Fruit fly (Drosophila melanogaster) whole organism, embryonic: ENCODE results near the gene Cog2.

Experiments used
- Blimp-1 ChIP-seq: fragments of 200-800 bp; sonication (Bioruptor generic); optimal IDR thresholded peaks from 3 replicates; lab custom pipeline; 2018; ENCODE audit warnings: missing biosample characterization, missing genetic modification characterization, mild to moderate bottlenecking, moderate library complexity, missing genetic modification reagents
- CG12299 ChIP-seq: fragments of 200-800 bp; sonication (Bioruptor generic); optimal IDR thresholded peaks from 2 replicates; lab custom pipeline; 2018; ENCODE audit warnings: missing biosample characterization, mild to moderate bottlenecking, missing genetic modification characterization
- CG13287 ChIP-seq: fragments of 200-800 bp; sonication (Bioruptor generic); IDR thresholded peaks from 2 replicates; pipeline ENCODE4 v1.3.6; 2022; ENCODE audit warnings: missing biosample characterization, missing genetic modification characterization; ENCODE audit not compliant: partially characterized antibody
- CG13624 ChIP-seq: fragments of 200-800 bp; sonication (Bioruptor generic); optimal IDR thresholded peaks from 2 replicates; lab custom pipeline; 2016; ENCODE audit warnings: missing biosample characterization, missing genetic modification characterization
- CG14710 ChIP-seq: fragments of 200-800 bp; sonication (Bioruptor generic); optimal IDR thresholded peaks from 3 replicates; lab custom pipeline; 2019; ENCODE audit warnings: missing biosample characterization, mild to moderate bottlenecking, missing genetic modification characterization, moderate library complexity
- CG15514 ChIP-seq: fragments of 200-800 bp; sonication (Bioruptor generic); optimal IDR thresholded peaks from 3 replicates; lab custom pipeline; 2017; ENCODE audit warnings: missing biosample characterization, missing genetic modification characterization, mild to moderate bottlenecking, moderate library complexity, missing genetic modification reagents
- CG16779 ChIP-seq: fragments of 200-800 bp; sonication (Bioruptor generic); IDR thresholded peaks from 2 replicates; pipeline ENCODE4 v1.3.6; 2022; ENCODE audit warnings: missing biosample characterization, missing genetic modification characterization
- CG16813 ChIP-seq: fragments of 200-800 bp; sonication (Bioruptor generic); IDR thresholded peaks from 3 replicates; pipeline ENCODE4 v1.3.6; 2022; ENCODE audit warnings: missing biosample characterization, missing genetic modification characterization; ENCODE audit not compliant: partially characterized antibody
- CG17385 ChIP-seq: fragments of 200-800 bp; sonication (Bioruptor generic); optimal IDR thresholded peaks from 3 replicates; lab custom pipeline; 2018; ENCODE audit warnings: missing biosample characterization, mild to moderate bottlenecking, missing genetic modification characterization
- CG2120 ChIP-seq: fragments of 200-800 bp; sonication (Bioruptor generic); optimal IDR thresholded peaks from 3 replicates; lab custom pipeline; 2016; ENCODE audit warnings: missing biosample characterization, missing genetic modification characterization
- CG32772 ChIP-seq: fragments of 200-800 bp; sonication (Bioruptor generic); IDR thresholded peaks from 2 replicates; pipeline ENCODE4 v1.3.6; 2022; ENCODE audit warnings: missing biosample characterization, missing genetic modification characterization
- CG4328 ChIP-seq: fragments of 200-800 bp; sonication (Bioruptor generic); optimal IDR thresholded peaks from 3 replicates; lab custom pipeline; 2017; ENCODE audit warnings: missing biosample characterization, missing genetic modification reagents, missing genetic modification characterization
- CG5180 ChIP-seq: fragments of 200-800 bp; sonication (Bioruptor generic); optimal IDR thresholded peaks from 3 replicates; lab custom pipeline; 2017; ENCODE audit warnings: missing biosample characterization, missing genetic modification characterization, mild to moderate bottlenecking, moderate library complexity, missing genetic modification reagents
- CG6272 ChIP-seq: fragments of 200-800 bp; sonication (Bioruptor generic); IDR thresholded peaks from 2 replicates; pipeline ENCODE4 v1.3.6; 2022; ENCODE audit warnings: missing biosample characterization, missing genetic modification characterization
- CG6813 ChIP-seq: fragments of 200-800 bp; sonication (Bioruptor generic); optimal IDR thresholded peaks from 2 replicates; lab custom pipeline; 2017; ENCODE audit warnings: missing biosample characterization, missing genetic modification characterization, mild to moderate bottlenecking, moderate library complexity, missing genetic modification reagents
- CG7357 ChIP-seq: fragments of 200-800 bp; sonication (Bioruptor generic); IDR thresholded peaks from 3 replicates; pipeline ENCODE4 v1.3.6; 2022; ENCODE audit warnings: missing biosample characterization, missing genetic modification characterization
- CG7839 ChIP-seq: fragments of 200-800 bp; sonication (Bioruptor generic); optimal IDR thresholded peaks from 3 replicates; lab custom pipeline; 2018; ENCODE audit warnings: missing biosample characterization, mild to moderate bottlenecking, missing genetic modification characterization, moderate library complexity
- CG7987 ChIP-seq: fragments of 200-800 bp; sonication (Bioruptor generic); optimal IDR thresholded peaks from 2 replicates; lab custom pipeline; 2018; ENCODE audit warnings: missing biosample characterization, mild to moderate bottlenecking, missing genetic modification characterization, moderate library complexity
- CG8290 ChIP-seq, 3 experiments: fragments of 200-800 bp; sonication (Bioruptor generic); optimal IDR thresholded peaks; 2 replicates each; lab custom pipeline; 2016 to 2019; ENCODE audit warnings: missing biosample characterization in 3 of 3, missing genetic modification characterization in 3 of 3, mild to moderate bottlenecking in 2 of 3, moderate library complexity in 1 of 3
- CG9609 ChIP-seq: fragments of 200-800 bp; sonication (Bioruptor generic); optimal IDR thresholded peaks from 3 replicates; lab custom pipeline; 2016; ENCODE audit warnings: missing biosample characterization, missing genetic modification characterization
- Dfd ChIP-seq, 2 experiments: fragments of >200 bp; optimal IDR thresholded peaks; 2 replicates each; lab custom pipeline; 2017; ENCODE audit warnings: missing biosample characterization in 2 of 2, missing genetic modification characterization in 2 of 2
- HLH54F ChIP-seq: fragments of 200-800 bp; sonication (Bioruptor generic); optimal IDR thresholded peaks from 3 replicates; lab custom pipeline; 2016; ENCODE audit warnings: missing biosample characterization, missing genetic modification characterization
- Hr3 ChIP-seq: fragments of 200-800 bp; sonication (Bioruptor generic); optimal IDR thresholded peaks from 3 replicates; lab custom pipeline; 2016; ENCODE audit warnings: missing biosample characterization, missing genetic modification characterization
- NC2β ChIP-seq: fragments of 200-800 bp; sonication (Bioruptor generic); optimal IDR thresholded peaks from 2 replicates; lab custom pipeline; 2016; ENCODE audit warnings: missing biosample characterization, missing genetic modification characterization
- NFAT ChIP-seq: fragments of 200-800 bp; sonication (Bioruptor generic); IDR thresholded peaks from 2 replicates; pipeline ENCODE4 v1.3.6; 2022; ENCODE audit warnings: missing biosample characterization, missing genetic modification characterization
- Neu2 ChIP-seq: fragments of 200-800 bp; sonication (Bioruptor generic); optimal IDR thresholded peaks from 3 replicates; lab custom pipeline; 2016; ENCODE audit warnings: missing biosample characterization, missing genetic modification characterization, borderline replicate concordance
- Sox100B ChIP-seq: fragments of 200-800 bp; sonication (Bioruptor generic); optimal IDR thresholded peaks from 3 replicates; lab custom pipeline; 2018; ENCODE audit warnings: missing biosample characterization, mild to moderate bottlenecking, missing genetic modification characterization
- Ssrp ChIP-seq: fragments of 200-800 bp; sonication (Bioruptor generic); optimal IDR thresholded peaks from 2 replicates; lab custom pipeline; 2018; ENCODE audit warnings: missing biosample characterization, mild to moderate bottlenecking, missing genetic modification characterization, moderate library complexity
- ab ChIP-seq: fragments of 200-800 bp; sonication (Bioruptor generic); optimal IDR thresholded peaks from 2 replicates; lab custom pipeline; 2016; ENCODE audit warnings: missing biosample characterization, missing genetic modification characterization
- bab2 ChIP-seq: fragments of 200-800 bp; sonication (Bioruptor generic); optimal IDR thresholded peaks from 2 replicates; lab custom pipeline; 2016; ENCODE audit warnings: missing biosample characterization, missing genetic modification characterization
- cas ChIP-seq: fragments of 200-800 bp; sonication (Bioruptor generic); IDR thresholded peaks from 2 replicates; pipeline ENCODE4 v1.3.6; 2022; ENCODE audit warnings: missing biosample characterization, missing genetic modification characterization
- ci ChIP-seq: fragments of 200-800 bp; sonication (Bioruptor generic); IDR thresholded peaks from 3 replicates; pipeline ENCODE4 v1.3.6; 2022; ENCODE audit warnings: missing biosample characterization, missing genetic modification characterization
- crc ChIP-seq: fragments of 200-800 bp; sonication (Bioruptor generic); optimal IDR thresholded peaks from 2 replicates; lab custom pipeline; 2016; ENCODE audit warnings: missing biosample characterization, missing genetic modification characterization
- dpn ChIP-seq, 2 experiments: fragments of 200-800 bp; sonication (Bioruptor generic); optimal IDR thresholded peaks; 3 replicates each; lab custom pipeline; 2016; ENCODE audit warnings: missing biosample characterization in 2 of 2, missing genetic modification characterization in 2 of 2
- fd102C ChIP-seq: fragments of 200-800 bp; sonication (Bioruptor generic); optimal IDR thresholded peaks from 2 replicates; lab custom pipeline; 2018; ENCODE audit warnings: missing biosample characterization, mild to moderate bottlenecking, missing genetic modification characterization, moderate library complexity
- gro ChIP-seq: fragments of 200-800 bp; sonication (Bioruptor generic); optimal IDR thresholded peaks from 2 replicates; lab custom pipeline; 2016; ENCODE audit warnings: missing biosample characterization, missing genetic modification characterization
- ind ChIP-seq: fragments of 200-800 bp; sonication (Bioruptor generic); optimal IDR thresholded peaks from 3 replicates; lab custom pipeline; 2016; ENCODE audit warnings: missing biosample characterization, missing genetic modification characterization
- insv ChIP-seq, 2 experiments: fragments of 200-800 bp; sonication (Bioruptor generic); optimal IDR thresholded peaks; 3 replicates each; lab custom pipeline; 2016 to 2018; ENCODE audit warnings: missing biosample characterization in 2 of 2, missing genetic modification characterization in 2 of 2
- klu ChIP-seq: fragments of 200-800 bp; sonication (Bioruptor generic); IDR thresholded peaks from 2 replicates; pipeline ENCODE4 v1.3.6; 2022; ENCODE audit warnings: missing biosample characterization, missing genetic modification characterization
- nom ChIP-seq: fragments of 200-800 bp; sonication (Bioruptor generic); optimal IDR thresholded peaks from 2 replicates; lab custom pipeline; 2017; ENCODE audit warnings: missing biosample characterization, missing genetic modification characterization, mild to moderate bottlenecking, moderate library complexity, missing genetic modification reagents
- oc ChIP-seq: fragments of 200-800 bp; sonication (Bioruptor generic); optimal IDR thresholded peaks from 2 replicates; lab custom pipeline; 2018; ENCODE audit warnings: missing biosample characterization, mild to moderate bottlenecking, missing genetic modification characterization, moderate library complexity
- org-1 ChIP-seq: fragments of 200-800 bp; sonication (Bioruptor generic); optimal IDR thresholded peaks from 2 replicates; lab custom pipeline; 2017; ENCODE audit warnings: missing biosample characterization, missing genetic modification characterization
- pita ChIP-seq: fragments of 200-800 bp; sonication (Bioruptor generic); optimal IDR thresholded peaks from 2 replicates; lab custom pipeline; 2017; ENCODE audit warnings: missing biosample characterization, mild to moderate bottlenecking, missing genetic modification characterization
- sd ChIP-seq: fragments of 200-800 bp; sonication (Bioruptor generic); optimal IDR thresholded peaks from 3 replicates; lab custom pipeline; 2018; ENCODE audit warnings: missing biosample characterization, mild to moderate bottlenecking, missing genetic modification characterization, moderate library complexity
- slbo ChIP-seq: fragments of 200-800 bp; sonication (Bioruptor generic); IDR thresholded peaks from 2 replicates; pipeline ENCODE4 v1.3.6; 2022; ENCODE audit warnings: missing biosample characterization, missing genetic modification characterization
- sr ChIP-seq: fragments of 200-800 bp; sonication (Bioruptor generic); IDR thresholded peaks from 3 replicates; pipeline ENCODE4 v1.3.6; 2022; ENCODE audit warnings: missing biosample characterization, missing genetic modification characterization
- tup ChIP-seq: fragments of 200-800 bp; sonication (Bioruptor generic); optimal IDR thresholded peaks from 2 replicates; lab custom pipeline; 2016; ENCODE audit warnings: missing biosample characterization, mild to moderate bottlenecking, missing genetic modification characterization, moderate library complexity
- unc-4 ChIP-seq: fragments of 200-800 bp; sonication (Bioruptor generic); IDR thresholded peaks from 2 replicates; pipeline ENCODE4 v1.3.6; 2022; ENCODE audit warnings: missing biosample characterization, missing genetic modification characterization; ENCODE audit not compliant: partially characterized antibody
- yki ChIP-seq: fragments of >200 bp; optimal IDR thresholded peaks from 3 replicates; lab custom pipeline; 2018
- zfh2 ChIP-seq: fragments of 200-800 bp; sonication (Bioruptor generic); optimal IDR thresholded peaks from 2 replicates; lab custom pipeline; 2016; ENCODE audit warnings: missing biosample characterization, missing genetic modification characterization

Cog2 gene

DNA sequence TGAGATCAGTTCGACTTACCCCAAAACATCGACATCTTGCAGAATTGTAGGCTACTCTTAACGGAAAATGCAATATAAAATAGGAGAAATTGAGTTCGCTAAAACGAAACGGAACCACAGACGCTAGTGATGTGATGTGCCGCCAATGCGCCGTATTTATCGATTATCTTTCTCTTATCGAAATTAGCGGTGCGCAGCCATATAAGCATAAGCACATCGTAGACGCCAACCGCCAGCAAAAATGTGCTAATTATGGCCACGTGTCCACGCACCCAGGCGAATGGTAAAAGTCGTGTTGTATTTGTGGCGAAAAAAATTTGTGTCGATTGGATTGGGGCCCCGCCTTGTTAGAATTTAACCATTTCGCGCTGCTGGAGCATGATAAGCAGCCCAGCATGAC is 28.5 kb downstream of the Cog2 start, which contains the start of the genes Fkbp39 and Cyfip (continued):
- TF ChIP-seq oc, result no peak
- TF ChIP-seq CG32772 (GFP tag; lab: Robert Waterston, UW), result peak; percentile 78
- TF ChIP-seq CG13624, result peak; percentile 91
- no peak; the same call in 1 of the 2 replicates for TF ChIP-seq cas
- peak; percentile 41 to 57 for TF ChIP-seq dpn (GFP tag; optimal IDR thresholded peaks at IDR 0.05; lab: Kevin White, UChicago)
- TF ChIP-seq CG6813 (GFP tag; lab: Kevin White, UChicago), result no peak
- no peak for TF ChIP-seq CG4328 (GFP tag; lab: Kevin White, UChicago)
- peak; percentile 43; the same call in 1 of the 2 replicates for TF ChIP-seq CG6272
- TF ChIP-seq gro, result peak; percentile 85
- no peak for TF ChIP-seq CG5180 (GFP tag; lab: Kevin White, UChicago)
- TF ChIP-seq CG16813 (GFP tag; lab: Robert Waterston, UW), result peak; percentile 74
- TF ChIP-seq sr (GFP tag; lab: Robert Waterston, UW), result no peak
- peak; percentile 25 for TF ChIP-seq ind
- peak; percentile 71 for TF ChIP-seq CG2120 (GFP tag; lab: Kevin White, UChicago)
- TF ChIP-seq crc, result no peak
- no peak for TF ChIP-seq sd
- no peak for TF ChIP-seq CG16779
- TF ChIP-seq HLH54F (GFP tag; lab: Kevin White, UChicago), result peak; percentile 64
- peak; percentile 76 for TF ChIP-seq slbo (GFP tag; lab: Robert Waterston, UW)
- no peak for TF ChIP-seq org-1 (GFP tag; lab: Kevin White, UChicago)
- TF ChIP-seq CG13287 (GFP tag; lab: Robert Waterston, UW), result peak; percentile 85
- peak; percentile 81 for TF ChIP-seq pita (GFP tag; lab: Kevin White, UChicago)
- TF ChIP-seq Ssrp, result no peak
- peak; percentile 80 for TF ChIP-seq NC2β (GFP tag; lab: Kevin White, UChicago)
- TF ChIP-seq fd102C (GFP tag; lab: Kevin White, UChicago), result peak; percentile 4
- TF ChIP-seq klu (GFP tag; lab: Robert Waterston, UW), result no peak
- no peak for TF ChIP-seq CG7357
- peak; percentile 20 for TF ChIP-seq Hr3 (GFP tag; lab: Kevin White, UChicago)
- TF ChIP-seq Sox100B (GFP tag; lab: Kevin White, UChicago), result no peak
- TF ChIP-seq ci (GFP tag; lab: Robert Waterston, UW), result peak; percentile 67; the same call in 2 of the 3 replicates
- TF ChIP-seq CG15514 (GFP tag; lab: Kevin White, UChicago), result peak; percentile 97
- TF ChIP-seq Neu2 (GFP tag; lab: Kevin White, UChicago), result no peak
- TF ChIP-seq CG14710 (tag; lab: Kevin White, UChicago), result peak; percentile 75
- peak; percentile 29 for TF ChIP-seq bab2 (GFP tag; lab: Kevin White, UChicago)
- TF ChIP-seq CG7839, result no peak
- peak; percentile 77 for TF ChIP-seq unc-4
- TF ChIP-seq CG17385, result no peak
- peak; percentile 44 for TF ChIP-seq CG9609 (GFP tag; lab: Kevin White, UChicago)
- no peak for TF ChIP-seq nom (GFP tag; lab: Kevin White, UChicago)
- no peak for TF ChIP-seq CG12299 (tag; lab: Kevin White, UChicago)
- peak in 1 of 2 experiments; percentile 43 for TF ChIP-seq insv (GFP tag; optimal IDR thresholded peaks at IDR 0.05; lab: Kevin White, UChicago)
- no peak for TF ChIP-seq Blimp-1
- peak; percentile 76 for TF ChIP-seq zfh2 (GFP tag; lab: Kevin White, UChicago)
- no peak for TF ChIP-seq tup (GFP tag; lab: Kevin White, UChicago)
- TF ChIP-seq Dfd (GFP tag; optimal IDR thresholded peaks at IDR 0.05; lab: Kevin White, UChicago), result no peak
- no peak for TF ChIP-seq CG8290 (GFP tag; optimal IDR thresholded peaks at IDR 0.05; lab: Kevin White, UChicago)
- no peak for TF ChIP-seq CG8290 (tag; optimal IDR thresholded peaks at IDR 0.05; lab: Kevin White, UChicago)
- peak; percentile 41; the same call in 1 of the 2 replicates for TF ChIP-seq NFAT (GFP tag; lab: Robert Waterston, UW)
- TF ChIP-seq yki (lab: Kevin White, UChicago), result no peak
- TF ChIP-seq CG7987, result peak; percentile 56
- TF ChIP-seq ab (GFP tag; lab: Kevin White, UChicago), result no peak
